Fruit fly (Drosophila melanogaster) whole organism, adult: Measurements from ENCODE around the gene Vti1a.

Experiments used
- CG11617 ChIP-seq: fragments of 200-800 bp; sonication (Bioruptor generic); optimal IDR thresholded peaks from 2 replicates; lab custom pipeline; 2017; ENCODE audit warnings: mild to moderate bottlenecking, missing biosample characterization, missing genetic modification reagents, missing genetic modification characterization
- CG12768 ChIP-seq: fragments of 200-800 bp; sonication (Bioruptor generic); optimal IDR thresholded peaks from 2 replicates; lab custom pipeline; 2017; ENCODE audit warnings: missing biosample characterization, missing genetic modification characterization, mild to moderate bottlenecking, moderate library complexity, missing genetic modification reagents
- CG14711 ChIP-seq: fragments of 200-800 bp; sonication (Bioruptor generic); optimal IDR thresholded peaks from 2 replicates; lab custom pipeline; 2018; ENCODE audit warnings: missing biosample characterization, mild to moderate bottlenecking, missing genetic modification characterization, moderate library complexity
- CG1620 ChIP-seq: fragments of 200-800 bp; sonication (Bioruptor generic); optimal IDR thresholded peaks from 2 replicates; lab custom pipeline; 2016; ENCODE audit warnings: missing biosample characterization, missing genetic modification characterization
- CG33017 ChIP-seq: fragments of 200-800 bp; sonication (Bioruptor generic); optimal IDR thresholded peaks from 2 replicates; lab custom pipeline; 2018; ENCODE audit warnings: missing biosample characterization, mild to moderate bottlenecking, missing genetic modification characterization, moderate library complexity
- CG5204 ChIP-seq: fragments of 200-800 bp; sonication (Bioruptor generic); optimal IDR thresholded peaks from 2 replicates; lab custom pipeline; 2016; ENCODE audit warnings: missing biosample characterization, missing genetic modification characterization
- CG7045 ChIP-seq: fragments of 200-800 bp; sonication (Bioruptor generic); optimal IDR thresholded peaks from 2 replicates; lab custom pipeline; 2017; ENCODE audit warnings: missing biosample characterization, mild to moderate bottlenecking, missing genetic modification characterization
- CG7101 ChIP-seq: fragments of 200-800 bp; sonication (Bioruptor generic); optimal IDR thresholded peaks from 2 replicates; lab custom pipeline; 2018; ENCODE audit warnings: missing biosample characterization, mild to moderate bottlenecking, missing genetic modification characterization, moderate library complexity
- Clk ChIP-seq: fragments of 200-800 bp; sonication (Bioruptor generic); optimal IDR thresholded peaks from 2 replicates; lab custom pipeline; 2017; ENCODE audit warnings: missing biosample characterization, missing genetic modification characterization
- Crg-1 ChIP-seq: fragments of 200-800 bp; sonication (Bioruptor generic); optimal IDR thresholded peaks from 2 replicates; lab custom pipeline; 2016; ENCODE audit warnings: missing biosample characterization, missing genetic modification characterization
- Hr96 ChIP-seq: fragments of 200-800 bp; sonication (Bioruptor generic); optimal IDR thresholded peaks from 2 replicates; lab custom pipeline; 2016; ENCODE audit warnings: missing biosample characterization, missing genetic modification characterization
- Mnt ChIP-seq: fragments of 200-800 bp; sonication (Bioruptor generic); optimal IDR thresholded peaks from 2 replicates; lab custom pipeline; 2016; ENCODE audit warnings: missing biosample characterization, mild to moderate bottlenecking, missing genetic modification characterization
- bab1 ChIP-seq: fragments of 200-800 bp; sonication (Bioruptor generic); optimal IDR thresholded peaks from 3 replicates; lab custom pipeline; 2019; ENCODE audit warnings: missing biosample characterization, mild to moderate bottlenecking, missing genetic modification characterization, moderate library complexity
- cic ChIP-seq: fragments of 200-800 bp; sonication (Bioruptor generic); optimal IDR thresholded peaks from 2 replicates; lab custom pipeline; 2017; ENCODE audit warnings: missing biosample characterization, mild to moderate bottlenecking, missing genetic modification characterization, moderate library complexity
- cnc ChIP-seq, 2 experiments: fragments of >200 bp; optimal IDR thresholded peaks; 2 replicates each; lab custom pipeline; 2017
- kay ChIP-seq: fragments of 200-800 bp; sonication (Bioruptor generic); peaks from one replicate; lab custom pipeline; 2016; ENCODE audit warnings: missing biosample characterization, missing genetic modification characterization, borderline replicate concordance
- ovo ChIP-seq: fragments of 200-800 bp; sonication (Bioruptor generic); optimal IDR thresholded peaks from 2 replicates; lab custom pipeline; 2016; ENCODE audit warnings: missing biosample characterization, missing genetic modification characterization
- pad ChIP-seq: fragments of 200-800 bp; sonication (Bioruptor generic); optimal IDR thresholded peaks from 3 replicates; lab custom pipeline; 2017; ENCODE audit warnings: missing biosample characterization, missing genetic modification characterization, mild to moderate bottlenecking, moderate library complexity, missing genetic modification reagents
- tj ChIP-seq: fragments of 200-800 bp; sonication (Bioruptor generic); optimal IDR thresholded peaks from 3 replicates; lab custom pipeline; 2017; ENCODE audit warnings: missing biosample characterization, mild to moderate bottlenecking, missing genetic modification characterization, moderate library complexity
- toe ChIP-seq: fragments of 200-800 bp; sonication (Bioruptor generic); optimal IDR thresholded peaks from 2 replicates; lab custom pipeline; 2016; ENCODE audit warnings: missing biosample characterization, missing genetic modification characterization

Gene Vti1a

dm6 chr3L:735948-736347, 43.2 kb upstream of the Vti1a start:
- no peak for TF ChIP-seq toe

DNA sequence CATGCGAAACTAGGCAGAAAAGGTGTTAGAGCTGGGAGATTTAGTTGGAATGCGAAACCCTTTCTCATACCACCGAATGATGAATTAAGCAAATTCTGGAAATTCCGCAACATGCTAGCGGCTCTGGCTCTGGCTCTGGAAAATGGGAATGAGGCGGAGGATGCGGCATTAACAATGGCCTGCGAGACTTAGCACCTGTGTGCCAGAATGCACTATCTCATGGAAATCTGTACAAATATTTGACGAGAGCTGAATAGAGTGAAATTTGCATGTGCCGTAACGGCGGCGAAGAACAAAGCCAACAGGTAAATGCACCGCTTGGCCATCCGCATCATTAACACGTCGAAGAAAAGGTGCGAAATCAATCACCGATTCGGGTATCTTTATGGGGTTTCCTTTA, 42.6 kb upstream of the Vti1a start:
- TF ChIP-seq cic (GFP tag; lab: Kevin White, UChicago) (no peak), toe (no peak)

DNA sequence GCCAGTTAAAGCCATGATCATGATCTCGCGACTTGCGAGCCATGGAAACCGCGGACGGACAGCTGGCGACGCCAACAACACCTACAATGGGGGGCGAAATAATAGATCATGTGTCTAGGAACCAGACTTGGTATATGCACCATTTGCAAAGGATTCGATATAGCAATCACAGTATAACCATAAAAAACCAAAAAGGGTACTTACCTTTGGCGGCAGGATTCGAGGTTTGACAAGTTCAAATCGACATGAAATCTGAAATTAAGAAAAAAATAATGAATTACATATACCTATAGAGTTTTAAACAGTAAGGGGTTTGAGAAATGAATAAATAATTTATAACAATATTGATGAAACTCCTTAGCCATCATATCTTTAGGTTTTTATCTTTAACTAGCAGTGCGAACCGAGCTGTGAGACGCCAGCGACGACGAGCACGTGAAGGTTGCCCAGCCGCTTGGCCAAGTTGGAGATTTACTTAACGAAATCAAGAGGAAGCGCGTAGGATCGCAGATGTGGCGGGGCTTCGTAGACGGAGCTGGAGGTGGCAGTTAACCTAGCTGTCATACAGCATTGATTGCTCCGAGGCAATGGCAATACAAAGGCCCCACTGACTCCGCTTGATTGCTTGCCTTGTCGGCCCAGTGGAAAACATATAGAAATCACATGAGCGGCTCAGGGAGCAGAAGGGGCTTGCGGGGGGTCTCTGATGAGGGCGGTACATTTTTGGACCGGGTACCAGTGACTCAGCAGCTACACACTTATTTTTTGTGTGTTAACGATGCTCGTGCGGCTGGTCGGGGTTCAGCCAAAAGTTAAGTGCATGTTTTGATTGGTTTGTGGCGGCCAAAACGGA, 41.4 kb upstream of the Vti1a start:
- no peak for TF ChIP-seq cnc (optimal IDR thresholded peaks at IDR 0.05; lab: Kevin White, UChicago)
- TF ChIP-seq kay (GFP tag; lab: Kevin White, UChicago), result no peak
- no peak for TF ChIP-seq CG11617 (GFP tag; lab: Kevin White, UChicago)
- no peak for TF ChIP-seq CG14711 (tag; lab: Kevin White, UChicago)
- TF ChIP-seq cic (GFP tag; lab: Kevin White, UChicago), result no peak
- no peak for TF ChIP-seq CG7045 (GFP tag; lab: Kevin White, UChicago)

- TF ChIP-seq CG11617 (GFP tag; lab: Kevin White, UChicago), result no peak
- TF ChIP-seq CG5204 (GFP tag; lab: Kevin White, UChicago), result no peak
- TF ChIP-seq Mnt (GFP tag; lab: Kevin White, UChicago), result no peak
- no peak for TF ChIP-seq kay (GFP tag; lab: Kevin White, UChicago)
- TF ChIP-seq ovo, result no peak
- TF ChIP-seq cnc (optimal IDR thresholded peaks at IDR 0.05; lab: Kevin White, UChicago), result no peak
- TF ChIP-seq CG14711 (tag; lab: Kevin White, UChicago), result no peak
- TF ChIP-seq CG1620 (GFP tag; lab: Kevin White, UChicago), result no peak
- TF ChIP-seq pad (GFP tag; lab: Kevin White, UChicago), result no peak
- TF ChIP-seq Hr96 (GFP tag; lab: Kevin White, UChicago), result no peak
- TF ChIP-seq Crg-1 (GFP tag; lab: Kevin White, UChicago), result no peak
- TF ChIP-seq CG12768, result no peak
- TF ChIP-seq CG33017 (tag; lab: Kevin White, UChicago), result no peak
- TF ChIP-seq toe, result no peak
- TF ChIP-seq Clk (GFP tag; lab: Kevin White, UChicago), result no peak
- no peak for TF ChIP-seq cic (GFP tag; lab: Kevin White, UChicago)
Observed at dm6 chr3L:733174-733829, 40.6 kb upstream of the Vti1a start.

DNA sequence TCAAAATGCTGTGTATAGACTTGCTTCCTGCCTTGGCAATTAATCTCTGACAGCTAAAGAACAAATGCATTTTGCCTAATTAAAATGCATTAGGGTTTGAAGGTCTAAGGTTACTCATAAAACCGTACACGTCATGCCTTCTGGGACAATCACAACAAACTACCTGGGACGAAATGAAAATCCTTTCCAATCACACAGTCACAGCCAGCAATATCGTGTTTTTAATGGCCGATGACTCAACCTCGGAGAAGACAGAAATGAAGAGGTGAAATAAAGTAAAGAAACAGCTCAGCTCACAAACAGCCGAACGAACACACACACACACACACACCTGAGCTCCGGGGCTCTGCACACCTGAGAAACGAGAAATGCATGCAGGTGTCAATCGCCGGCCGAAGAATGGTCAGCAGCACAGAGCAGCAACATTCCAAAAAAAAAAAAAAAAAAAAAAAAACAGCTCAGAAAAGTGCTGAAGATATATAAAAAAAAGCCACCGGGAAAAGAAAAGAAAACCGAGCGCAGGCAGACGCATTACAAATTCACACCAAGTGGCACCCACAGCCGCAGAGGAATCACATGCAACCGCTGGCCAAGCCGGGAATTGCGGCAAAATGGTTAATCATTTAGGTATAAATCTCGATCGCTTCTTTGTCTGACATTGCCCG, 39.7 kb upstream of the Vti1a start:
- no peak for TF ChIP-seq bab1 (GFP tag; lab: Kevin White, UChicago)
- peak; percentile 68 for TF ChIP-seq tj (GFP tag; lab: Kevin White, UChicago)

DNA sequence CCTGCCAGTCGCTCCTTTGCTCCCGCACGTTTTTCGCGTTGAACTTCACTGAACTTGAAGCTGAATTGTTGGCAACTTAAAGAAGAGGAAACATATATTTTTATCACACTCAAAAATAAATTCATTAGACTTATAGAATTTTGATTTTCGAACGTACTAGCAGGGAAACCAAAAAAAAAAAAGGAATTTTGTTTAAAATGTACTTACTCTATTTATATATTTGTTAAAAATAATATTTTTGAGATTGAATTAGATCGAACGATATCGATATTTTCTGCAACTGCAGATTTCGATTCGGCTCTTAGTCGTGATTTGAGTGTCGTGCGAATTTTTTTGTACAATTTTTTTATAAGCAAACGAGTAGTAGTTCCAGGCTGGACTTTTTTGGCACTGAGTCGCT, 38.8 kb upstream of the Vti1a start:
- peak; percentile 20 for TF ChIP-seq kay (GFP tag; lab: Kevin White, UChicago)
- no peak for TF ChIP-seq Hr96 (GFP tag; lab: Kevin White, UChicago)

DNA sequence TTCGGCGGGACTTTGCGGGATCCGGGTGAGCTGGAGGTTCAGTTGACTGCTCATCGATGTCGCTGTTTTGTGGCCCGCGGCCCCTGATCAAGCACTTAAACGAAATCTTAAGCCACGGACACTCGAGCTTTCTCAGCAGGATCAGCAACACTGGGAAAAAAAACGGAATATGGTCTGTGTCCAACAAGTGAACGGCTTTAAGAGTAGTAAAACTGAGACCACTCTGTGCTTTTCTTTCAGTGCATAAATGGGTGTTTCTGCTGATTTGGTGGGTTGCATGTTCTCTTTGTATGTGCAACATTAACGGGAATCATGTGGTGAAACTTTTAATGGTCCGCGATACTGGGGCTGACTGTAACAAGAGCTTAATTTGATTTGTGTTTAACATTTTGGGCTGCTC, 36.6 kb upstream of the Vti1a start:
- TF ChIP-seq CG14711 (tag; lab: Kevin White, UChicago) (no peak), cnc (optimal IDR thresholded peaks at IDR 0.05; lab: Kevin White, UChicago) (no peak), tj (GFP tag; lab: Kevin White, UChicago) (no peak), CG5204 (GFP tag; lab: Kevin White, UChicago) (no peak), CG7045 (GFP tag; lab: Kevin White, UChicago) (no peak)

dm6 chr3L:728579-728978, 35.9 kb upstream of the Vti1a start:
- TF ChIP-seq Clk (GFP tag; lab: Kevin White, UChicago), result no peak
- no peak for TF ChIP-seq CG11617 (GFP tag; lab: Kevin White, UChicago)
- no peak for TF ChIP-seq CG1620 (GFP tag; lab: Kevin White, UChicago)
- no peak for TF ChIP-seq ovo
- TF ChIP-seq CG7101 (tag; lab: Kevin White, UChicago), result no peak
- TF ChIP-seq CG33017 (tag; lab: Kevin White, UChicago), result no peak
- no peak for TF ChIP-seq Hr96 (GFP tag; lab: Kevin White, UChicago)
